Worm (Caenorhabditis elegans) whole organism, L4/young adult: ENCODE data around the gene F35B3.3.

Experiments
- W03F9.2 ChIP-seq: fragments of 150-350 bp; optimal IDR thresholded peaks from 2 replicates; lab custom pipeline; 2014; ENCODE audit warnings: missing biosample characterization, missing genetic modification characterization
- dao-5 ChIP-seq: sonication (generic microtip); optimal IDR thresholded peaks from 2 replicates; lab custom pipeline; 2016; ENCODE audit warnings: missing genotype, missing genetic modification characterization, moderate library complexity, missing compliant biosample characterization
- him-1 ChIP-seq: sonication (generic microtip); optimal IDR thresholded peaks from 2 replicates; lab custom pipeline; 2016; ENCODE audit warnings: missing genotype, missing genetic modification reagents, missing genetic modification characterization, missing compliant biosample characterization

ce11 chrX:17034773-17035172, 21.5 kb downstream of the F35B3.3 start:
- TF ChIP-seq dao-5 (tag; lab: Kevin White, UChicago), result no peak
- TF ChIP-seq him-1, result no peak
- no peak for TF ChIP-seq W03F9.2 (tag; lab: Kevin White, UChicago)
